Fruit fly (Drosophila melanogaster) whole organism, pupa: Measurements from ENCODE around the gene CG31810.

Experiments used
- CG10348 ChIP-seq: fragments of 200-800 bp; sonication (Bioruptor generic); IDR thresholded peaks from 2 replicates; pipeline ENCODE4 v1.3.6; 2022; ENCODE audit warnings: missing biosample characterization, missing genetic modification characterization
- CG12605 ChIP-seq: fragments of 200-800 bp; sonication (Bioruptor generic); IDR thresholded peaks from 2 replicates; pipeline ENCODE4 v1.3.6; 2022; ENCODE audit warnings: missing biosample characterization, missing genetic modification characterization
- CG13204 ChIP-seq: fragments of 200-800 bp; sonication (Bioruptor generic); optimal IDR thresholded peaks from 2 replicates; lab custom pipeline; 2018; ENCODE audit warnings: missing biosample characterization, mild to moderate bottlenecking, missing genetic modification characterization, moderate library complexity
- CG15710 ChIP-seq: fragments of 200-800 bp; sonication (Bioruptor generic); optimal IDR thresholded peaks from 2 replicates; lab custom pipeline; 2018; ENCODE audit warnings: missing biosample characterization, mild to moderate bottlenecking, missing genetic modification characterization, moderate library complexity
- CG32121 ChIP-seq: fragments of 200-800 bp; sonication (Bioruptor generic); IDR thresholded peaks from 2 replicates; pipeline ENCODE4 v1.3.6; 2022; ENCODE audit warnings: missing biosample characterization, missing genetic modification characterization
- CG34367 ChIP-seq: fragments of 200-800 bp; sonication (Bioruptor generic); optimal IDR thresholded peaks from 2 replicates; lab custom pipeline; 2018; ENCODE audit warnings: missing biosample characterization, mild to moderate bottlenecking, missing genetic modification characterization
- CG8159 ChIP-seq: fragments of 200-800 bp; sonication (Bioruptor generic); optimal IDR thresholded peaks from 3 replicates; lab custom pipeline; 2018; ENCODE audit warnings: missing biosample characterization, mild to moderate bottlenecking, missing genetic modification characterization, moderate library complexity
- CG9948 ChIP-seq: fragments of 200-800 bp; sonication (Bioruptor generic); optimal IDR thresholded peaks from 2 replicates; lab custom pipeline; 2018; ENCODE audit warnings: missing biosample characterization, mild to moderate bottlenecking, missing genetic modification characterization, moderate library complexity
- EcR ChIP-seq: fragments of 200-800 bp; sonication (Bioruptor generic); optimal IDR thresholded peaks from 3 replicates; lab custom pipeline; 2019; ENCODE audit warnings: missing biosample characterization, missing genetic modification characterization, mild to moderate bottlenecking, moderate library complexity, missing genetic modification reagents
- Ets98B ChIP-seq: fragments of 200-800 bp; sonication (Bioruptor generic); IDR thresholded peaks from 2 replicates; pipeline ENCODE4 v1.3.6; 2022; ENCODE audit warnings: missing biosample characterization, missing genetic modification characterization
- Pif1A ChIP-seq: fragments of 200-800 bp; sonication (Bioruptor generic); optimal IDR thresholded peaks from 3 replicates; lab custom pipeline; 2016; ENCODE audit warnings: missing biosample characterization, missing genetic modification characterization
- rn ChIP-seq: fragments of 200-800 bp; sonication (Bioruptor generic); IDR thresholded peaks from 2 replicates; pipeline ENCODE4 v1.3.6; 2022; ENCODE audit warnings: missing biosample characterization, missing genetic modification characterization

DNA sequence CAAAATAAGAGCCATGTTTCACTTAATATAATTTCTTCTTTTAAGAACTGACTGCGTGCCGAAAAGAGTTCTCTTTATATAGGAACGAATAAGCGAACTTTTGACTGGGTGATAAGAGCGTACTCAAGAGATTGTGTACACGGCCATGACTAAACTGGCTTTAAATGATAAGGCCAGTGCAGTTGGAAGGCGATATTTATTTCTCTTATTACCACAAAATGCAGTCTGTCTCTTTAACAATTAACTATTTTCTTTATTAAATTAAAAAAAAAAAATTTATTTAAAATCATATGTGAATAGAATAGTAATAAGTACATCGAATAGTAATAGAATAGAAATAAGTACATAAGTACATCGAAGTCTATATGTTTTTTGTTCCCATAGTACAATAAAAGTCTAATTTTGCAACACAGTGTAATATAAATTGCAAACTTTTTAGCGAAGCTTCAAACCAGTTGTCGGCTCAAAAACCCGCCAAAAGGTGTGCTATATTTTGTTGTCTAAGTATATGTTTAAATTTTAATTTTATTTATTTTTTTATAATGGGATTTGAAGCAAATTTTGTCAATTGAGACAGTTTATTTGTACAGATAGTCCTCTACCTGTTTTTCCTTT lies at the start of gene CG31810:
- TF ChIP-seq CG13204 = no peak
- no peak for TF ChIP-seq rn (GFP tag; lab: Robert Waterston, UW)
- no peak for TF ChIP-seq CG12605 (GFP tag; lab: Robert Waterston, UW)
- 0 out of 2 replicates have a peak, but pooled peaks have one; percentile 17 for TF ChIP-seq CG32121 (GFP tag; lab: Robert Waterston, UW)
- TF ChIP-seq CG15710 (tag; lab: Kevin White, UChicago) = no peak
- TF ChIP-seq Ets98B (GFP tag; lab: Robert Waterston, UW) = no peak
- TF ChIP-seq EcR = no peak
- no peak for TF ChIP-seq CG9948 (tag; lab: Kevin White, UChicago)
- no peak for TF ChIP-seq Pif1A
- no peak for TF ChIP-seq CG34367 (tag; lab: Kevin White, UChicago)
- TF ChIP-seq CG10348 = no peak
- no peak for TF ChIP-seq CG8159
